Fruit fly (Drosophila melanogaster) whole organism, embryonic: Measurements from ENCODE around the gene CG5850.

Experiments
- Aef1 ChIP-seq: fragments of 200-800 bp; sonication (Bioruptor generic); IDR thresholded peaks from 3 replicates; pipeline ENCODE4 v1.3.6; 2022; ENCODE audit warnings: missing biosample characterization, missing genetic modification characterization
- Bgb ChIP-seq: fragments of 200-800 bp; sonication (Bioruptor generic); IDR thresholded peaks from 2 replicates; pipeline ENCODE4 v1.3.6; 2022; ENCODE audit warnings: missing biosample characterization, missing genetic modification characterization; ENCODE audit not compliant: partially characterized antibody
- CG10321 ChIP-seq: fragments of 200-800 bp; sonication (Bioruptor generic); IDR thresholded peaks from 2 replicates; pipeline ENCODE4 v1.3.6; 2022; ENCODE audit warnings: missing biosample characterization, missing genetic modification characterization
- CG11247 ChIP-seq: fragments of 200-800 bp; sonication (Bioruptor generic); IDR thresholded peaks from 2 replicates; pipeline ENCODE4 v1.3.6; 2022; ENCODE audit warnings: missing biosample characterization, missing genetic modification characterization
- CG12219 ChIP-seq: fragments of 200-800 bp; sonication (Bioruptor generic); optimal IDR thresholded peaks from 3 replicates; lab custom pipeline; 2018; ENCODE audit warnings: missing biosample characterization, mild to moderate bottlenecking, missing genetic modification characterization
- CG12942 ChIP-seq: fragments of 200-800 bp; sonication (Bioruptor generic); optimal IDR thresholded peaks from 3 replicates; lab custom pipeline; 2016; ENCODE audit warnings: missing biosample characterization, missing genetic modification characterization
- CG15514 ChIP-seq: fragments of 200-800 bp; sonication (Bioruptor generic); optimal IDR thresholded peaks from 3 replicates; lab custom pipeline; 2017; ENCODE audit warnings: missing biosample characterization, missing genetic modification characterization, mild to moderate bottlenecking, moderate library complexity, missing genetic modification reagents
- CG16813 ChIP-seq: fragments of 200-800 bp; sonication (Bioruptor generic); IDR thresholded peaks from 3 replicates; pipeline ENCODE4 v1.3.6; 2022; ENCODE audit warnings: missing biosample characterization, missing genetic modification characterization; ENCODE audit not compliant: partially characterized antibody
- CG17186 ChIP-seq: fragments of 200-800 bp; sonication (Bioruptor generic); optimal IDR thresholded peaks from 3 replicates; lab custom pipeline; 2017; ENCODE audit warnings: missing biosample characterization, missing genetic modification reagents, missing genetic modification characterization
- CG17912 ChIP-seq: fragments of 200-800 bp; sonication (Bioruptor generic); optimal IDR thresholded peaks from 2 replicates; lab custom pipeline; 2018; ENCODE audit warnings: missing biosample characterization, mild to moderate bottlenecking, missing genetic modification characterization
- CG18599 ChIP-seq: fragments of 200-800 bp; sonication (Bioruptor generic); optimal IDR thresholded peaks from 3 replicates; lab custom pipeline; 2017; ENCODE audit warnings: missing biosample characterization, missing genetic modification characterization, mild to moderate bottlenecking, moderate library complexity, missing genetic modification reagents
- CG18619 ChIP-seq: fragments of 200-800 bp; sonication (Bioruptor generic); optimal IDR thresholded peaks from 3 replicates; lab custom pipeline; 2017; ENCODE audit warnings: missing biosample characterization, mild to moderate bottlenecking, missing genetic modification characterization
- CG2116 ChIP-seq: fragments of 200-800 bp; sonication (Bioruptor generic); optimal IDR thresholded peaks from 3 replicates; lab custom pipeline; 2018; ENCODE audit warnings: missing biosample characterization, mild to moderate bottlenecking, missing genetic modification characterization
- CG31365 ChIP-seq: fragments of 200-800 bp; sonication (Bioruptor generic); optimal IDR thresholded peaks from 2 replicates; lab custom pipeline; 2018; ENCODE audit warnings: missing biosample characterization, mild to moderate bottlenecking, missing genetic modification characterization
- CG3163 ChIP-seq: fragments of 200-800 bp; sonication (Bioruptor generic); optimal IDR thresholded peaks from 3 replicates; lab custom pipeline; 2016; ENCODE audit warnings: missing biosample characterization, missing genetic modification characterization
- CG32772 ChIP-seq: fragments of 200-800 bp; sonication (Bioruptor generic); IDR thresholded peaks from 2 replicates; pipeline ENCODE4 v1.3.6; 2022; ENCODE audit warnings: missing biosample characterization, missing genetic modification characterization
- CG4617 ChIP-seq: fragments of 200-800 bp; sonication (Bioruptor generic); optimal IDR thresholded peaks from 3 replicates; lab custom pipeline; 2016; ENCODE audit warnings: missing biosample characterization, missing genetic modification characterization, borderline replicate concordance
- CG4854 ChIP-seq: fragments of 200-800 bp; sonication (Bioruptor generic); optimal IDR thresholded peaks from 2 replicates; lab custom pipeline; 2016; ENCODE audit warnings: missing biosample characterization, missing genetic modification characterization, inconsistent platforms
- CG5245 ChIP-seq: fragments of 200-800 bp; sonication (Bioruptor generic); optimal IDR thresholded peaks from 3 replicates; lab custom pipeline; 2016; ENCODE audit warnings: missing biosample characterization, missing genetic modification characterization
- CG9215 ChIP-seq: fragments of 200-800 bp; sonication (Bioruptor generic); IDR thresholded peaks from 2 replicates; pipeline ENCODE4 v1.3.6; 2022; ENCODE audit warnings: missing biosample characterization, missing genetic modification characterization
- CG9817 ChIP-seq: fragments of 200-800 bp; sonication (Bioruptor generic); optimal IDR thresholded peaks from 2 replicates; lab custom pipeline; 2018; ENCODE audit warnings: missing biosample characterization, mild to moderate bottlenecking, missing genetic modification characterization, moderate library complexity
- Chrac-16 ChIP-seq: fragments of 200-800 bp; sonication (Bioruptor generic); optimal IDR thresholded peaks from 3 replicates; lab custom pipeline; 2016; ENCODE audit warnings: missing biosample characterization, missing genetic modification characterization
- CoRest ChIP-seq: fragments of 200-800 bp; sonication (Bioruptor generic); optimal IDR thresholded peaks from 3 replicates; lab custom pipeline; 2018; ENCODE audit warnings: missing biosample characterization, mild to moderate bottlenecking, missing genetic modification characterization, moderate library complexity
- Dref ChIP-seq: fragments of 200-800 bp; sonication (Bioruptor generic); IDR thresholded peaks from 2 replicates; pipeline ENCODE4 v1.3.6; 2022; ENCODE audit warnings: missing biosample characterization, missing genetic modification characterization
- HmgZ ChIP-seq: fragments of 200-800 bp; sonication (Bioruptor generic); optimal IDR thresholded peaks from 2 replicates; lab custom pipeline; 2018; ENCODE audit warnings: missing biosample characterization, mild to moderate bottlenecking, missing genetic modification characterization
- Kr ChIP-seq: fragments of 200-800 bp; sonication (Bioruptor generic); optimal IDR thresholded peaks from 2 replicates; lab custom pipeline; 2017; ENCODE audit warnings: missing biosample characterization, mild to moderate bottlenecking, missing genetic modification characterization
- Meics ChIP-seq: fragments of 200-800 bp; sonication (Bioruptor generic); optimal IDR thresholded peaks from 2 replicates; lab custom pipeline; 2017; ENCODE audit warnings: missing biosample characterization, mild to moderate bottlenecking, missing genetic modification characterization
- NC2β ChIP-seq: fragments of 200-800 bp; sonication (Bioruptor generic); optimal IDR thresholded peaks from 2 replicates; lab custom pipeline; 2016; ENCODE audit warnings: missing biosample characterization, missing genetic modification characterization
- NK7.1 ChIP-seq: fragments of 200-800 bp; sonication (Bioruptor generic); optimal IDR thresholded peaks from 3 replicates; lab custom pipeline; 2016; ENCODE audit warnings: missing biosample characterization, missing genetic modification characterization
- Side ChIP-seq: fragments of 200-800 bp; sonication (Bioruptor generic); optimal IDR thresholded peaks from 2 replicates; lab custom pipeline; 2016; ENCODE audit warnings: missing biosample characterization, missing genetic modification characterization
- ab ChIP-seq: fragments of 200-800 bp; sonication (Bioruptor generic); optimal IDR thresholded peaks from 2 replicates; lab custom pipeline; 2016; ENCODE audit warnings: missing biosample characterization, missing genetic modification characterization
- amos ChIP-seq: fragments of 200-800 bp; sonication (Bioruptor generic); IDR thresholded peaks from 2 replicates; pipeline ENCODE4 v1.3.6; 2022; ENCODE audit warnings: missing biosample characterization, missing genetic modification characterization; ENCODE audit not compliant: partially characterized antibody
- br ChIP-seq: fragments of >200 bp; optimal IDR thresholded peaks from 2 replicates; lab custom pipeline; 2017
- bsh ChIP-seq, 2 experiments: fragments of 200-800 bp; sonication (Bioruptor generic); optimal IDR thresholded peaks; 2 replicates each; lab custom pipeline; 2017 to 2018; ENCODE audit warnings: mild to moderate bottlenecking in 2 of 2, missing biosample characterization in 2 of 2, missing genetic modification characterization in 2 of 2, moderate library complexity in 1 of 2
- cas ChIP-seq: fragments of 200-800 bp; sonication (Bioruptor generic); IDR thresholded peaks from 2 replicates; pipeline ENCODE4 v1.3.6; 2022; ENCODE audit warnings: missing biosample characterization, missing genetic modification characterization
- chif ChIP-seq, 2 experiments: fragments of 200-800 bp; sonication (Bioruptor generic); optimal IDR thresholded peaks; 3 replicates each; lab custom pipeline; 2016; ENCODE audit warnings: missing biosample characterization in 2 of 2, missing genetic modification characterization in 2 of 2
- crp ChIP-seq, 2 experiments: fragments of 200-800 bp; sonication (Bioruptor generic); optimal IDR thresholded peaks; 2 replicates in 1 of 2; 3 replicates in 1 of 2; lab custom pipeline; 2017; ENCODE audit warnings: missing biosample characterization in 2 of 2, missing genetic modification characterization in 2 of 2, mild to moderate bottlenecking in 1 of 2, moderate library complexity in 1 of 2
- dm ChIP-seq: fragments of 200-800 bp; sonication (Bioruptor generic); optimal IDR thresholded peaks from 3 replicates; lab custom pipeline; 2016; ENCODE audit warnings: missing biosample characterization, missing genetic modification characterization
- dpn ChIP-seq, 2 experiments: fragments of 200-800 bp; sonication (Bioruptor generic); optimal IDR thresholded peaks; 3 replicates each; lab custom pipeline; 2016; ENCODE audit warnings: missing biosample characterization in 2 of 2, missing genetic modification characterization in 2 of 2
- ken ChIP-seq: fragments of 200-800 bp; sonication (Bioruptor generic); IDR thresholded peaks from 3 replicates; pipeline ENCODE4 v1.3.6; 2022; ENCODE audit warnings: missing biosample characterization, missing genetic modification characterization
- nau ChIP-seq: fragments of 200-800 bp; sonication (Bioruptor generic); optimal IDR thresholded peaks from 3 replicates; lab custom pipeline; 2017; ENCODE audit warnings: missing biosample characterization, mild to moderate bottlenecking, missing genetic modification characterization, missing genetic modification reagents
- peb ChIP-seq: fragments of 200-800 bp; sonication (Bioruptor generic); IDR thresholded peaks from 2 replicates; pipeline ENCODE4 v1.3.6; 2022; ENCODE audit warnings: missing biosample characterization, missing genetic modification characterization
- pnt ChIP-seq: fragments of 200-800 bp; sonication (Bioruptor generic); optimal IDR thresholded peaks from 3 replicates; lab custom pipeline; 2016; ENCODE audit warnings: missing biosample characterization, missing genetic modification characterization
- pros ChIP-seq: fragments of 200-800 bp; sonication (Bioruptor generic); optimal IDR thresholded peaks from 3 replicates; lab custom pipeline; 2019; ENCODE audit warnings: missing biosample characterization, mild to moderate bottlenecking, missing genetic modification characterization, moderate library complexity
- sens ChIP-seq: fragments of 200-800 bp; sonication (Bioruptor generic); peaks from one replicate; lab custom pipeline; 2016; ENCODE audit warnings: missing biosample characterization, missing genetic modification characterization
- so ChIP-seq: fragments of 200-800 bp; sonication (Bioruptor generic); IDR thresholded peaks from 3 replicates; pipeline ENCODE4 v1.3.6; 2022; ENCODE audit warnings: missing biosample characterization, missing genetic modification characterization
- vfl ChIP-seq: fragments of 200-800 bp; sonication (Bioruptor generic); optimal IDR thresholded peaks from 2 replicates; lab custom pipeline; 2016; ENCODE audit warnings: missing biosample characterization, missing genetic modification characterization
- vnd ChIP-seq: fragments of 200-800 bp; sonication (Bioruptor generic); IDR thresholded peaks from 3 replicates; pipeline ENCODE4 v1.3.6; 2022; ENCODE audit warnings: missing biosample characterization, missing genetic modification characterization; ENCODE audit not compliant: partially characterized antibody
- zf30C ChIP-seq: fragments of 200-800 bp; sonication (Bioruptor generic); optimal IDR thresholded peaks from 3 replicates; lab custom pipeline; 2018; ENCODE audit warnings: missing biosample characterization, mild to moderate bottlenecking, missing genetic modification characterization

Gene CG5850

dm6 chr2L:9938631-9939256 lies 25.0 kb downstream of the CG5850 start, which contains the start of the genes Datp and CG4619 (continued):
- TF ChIP-seq CoRest (peak; percentile 23), Meics (GFP tag; lab: Kevin White, UChicago) (peak; percentile 39), CG12219 (GFP tag; lab: Kevin White, UChicago) (peak; percentile 13), bsh (GFP tag; optimal IDR thresholded peaks at IDR 0.05; lab: Kevin White, UChicago) (no peak), CG18599 (GFP tag; lab: Kevin White, UChicago) (peak; percentile 72), CG9817 (tag; lab: Kevin White, UChicago) (peak; percentile 39), CG15514 (GFP tag; lab: Kevin White, UChicago) (peak; percentile 97), CG16813 (GFP tag; lab: Robert Waterston, UW) (no peak), CG11247 (peak; percentile 21; the same call in 1 of the 2 replicates), CG17912 (GFP tag; lab: Kevin White, UChicago) (peak; percentile 56), CG31365 (tag; lab: Kevin White, UChicago) (no peak), sens (GFP tag; lab: Kevin White, UChicago) (peak; percentile 76), CG5245 (GFP tag; lab: Kevin White, UChicago) (peak; percentile 17), so (no peak; the same call in 2 of the 3 replicates), Side (GFP tag; lab: Kevin White, UChicago) (peak; percentile 27), crp (GFP tag; optimal IDR thresholded peaks at IDR 0.05; lab: Kevin White, UChicago) (peak in 1 of 2 experiments; percentile 87), CG9215 (GFP tag; lab: Robert Waterston, UW) (peak; percentile 38), Bgb (peak; percentile 8; the same call in 1 of the 2 replicates), pros (no peak), ken (GFP tag; lab: Robert Waterston, UW) (peak; percentile 53; the same call in 2 of the 3 replicates), chif (GFP tag; optimal IDR thresholded peaks at IDR 0.05; lab: Kevin White, UChicago) (peak in 1 of 2 experiments; percentile 16), CG10321 (GFP tag; lab: Robert Waterston, UW) (no peak), vnd (GFP tag; lab: Robert Waterston, UW) (no peak), CG12942 (GFP tag; lab: Kevin White, UChicago) (peak; percentile 50), Aef1 (peak; percentile 59; the same call in 2 of the 3 replicates), Chrac-16 (GFP tag; lab: Kevin White, UChicago) (peak; percentile 1), CG18619 (GFP tag; lab: Kevin White, UChicago) (peak; percentile 54), CG4617 (GFP tag; lab: Kevin White, UChicago) (peak; percentile 55), peb (GFP tag; lab: Robert Waterston, UW) (no peak), CG17186 (peak; percentile 40), dm (peak; percentile 89), HmgZ (tag; lab: Kevin White, UChicago) (peak; percentile 87), cas (peak; percentile 54; the same call in 1 of the 2 replicates), Dref (peak; percentile 46), NC2β (peak; percentile 22), dpn (GFP tag; optimal IDR thresholded peaks at IDR 0.05; lab: Kevin White, UChicago) (peak; percentile 63 to 66), NK7.1 (GFP tag; lab: Kevin White, UChicago) (no peak), CG4854 (GFP tag; lab: Kevin White, UChicago) (peak; percentile 16), vfl (GFP tag; lab: Kevin White, UChicago) (peak; percentile 43), Kr (no peak), CG32772 (GFP tag; lab: Robert Waterston, UW) (0 out of 2 replicates have a peak, but pooled peaks have one; percentile 6), amos (GFP tag; lab: Robert Waterston, UW) (peak; percentile 19; the same call in 1 of the 2 replicates), ab (GFP tag; lab: Kevin White, UChicago) (no peak), br (lab: Kevin White, UChicago) (no peak), zf30C (GFP tag; lab: Kevin White, UChicago) (peak; percentile 19), pnt (no peak), nau (GFP tag; lab: Kevin White, UChicago) (no peak), CG2116 (GFP tag; lab: Kevin White, UChicago) (peak; percentile 29), CG3163 (GFP tag; lab: Kevin White, UChicago) (peak; percentile 13)
